Worm (Caenorhabditis elegans) whole organism, L3 larva: ENCODE results near the gene tbb-6.

ENCODE experiments used
- R02D3.7 ChIP-seq: fragments of 150-350 bp; optimal IDR thresholded peaks from 2 replicates; lab custom pipeline; 2014; ENCODE audit warnings: missing biosample characterization, missing genetic modification characterization
- ZK546.5 ChIP-seq: sonication (generic microtip); optimal IDR thresholded peaks from 2 replicates; lab custom pipeline; 2017; ENCODE audit warnings: missing biosample characterization, missing genetic modification characterization
- aly-2 ChIP-seq: fragments of 150-350 bp; optimal IDR thresholded peaks from 2 replicates; lab custom pipeline; 2014; ENCODE audit warnings: missing biosample characterization, missing genetic modification characterization
- ceh-82 ChIP-seq: fragments of 150-350 bp; optimal IDR thresholded peaks from 2 replicates; lab custom pipeline; 2014; ENCODE audit warnings: missing biosample characterization, missing genetic modification characterization
- daf-12 ChIP-seq: fragments of 150-350 bp; optimal IDR thresholded peaks from 2 replicates; lab custom pipeline; 2014; ENCODE audit warnings: missing biosample characterization, missing genetic modification reagents, missing genetic modification characterization
- egl-27 ChIP-seq: sonication (generic microtip); optimal IDR thresholded peaks from 4 replicates; lab custom pipeline; 2017; ENCODE audit warnings: missing biosample characterization, missing genetic modification reagents, missing genetic modification characterization
- egl-5 ChIP-seq: fragments of 150-350 bp; optimal IDR thresholded peaks from 2 replicates; lab custom pipeline; 2017; ENCODE audit warnings: missing biosample characterization, missing genetic modification reagents, missing genetic modification characterization, inconsistent platforms
- lin-15B ChIP-seq: fragments of 150-350 bp; optimal IDR thresholded peaks from 2 replicates; lab custom pipeline; 2014; ENCODE audit warnings: missing biosample characterization, missing genetic modification characterization
- lin-39 ChIP-seq: fragments of 150-350 bp; optimal IDR thresholded peaks from 2 replicates; lab custom pipeline; 2018; ENCODE audit warnings: missing biosample characterization, missing genetic modification reagents, missing genetic modification characterization
- mdl-1 ChIP-seq: fragments of 150-350 bp; optimal IDR thresholded peaks from 2 replicates; lab custom pipeline; 2014; ENCODE audit warnings: missing biosample characterization, missing genetic modification characterization
- nhr-43 ChIP-seq: sonication (generic microtip); optimal IDR thresholded peaks from 2 replicates; lab custom pipeline; 2016; ENCODE audit warnings: mild to moderate bottlenecking, missing genetic modification characterization, missing compliant biosample characterization; ENCODE audit not compliant: poor library complexity, severe bottlenecking
- ztf-4 ChIP-seq: fragments of 150-350 bp; optimal IDR thresholded peaks from 2 replicates; lab custom pipeline; 2014; ENCODE audit warnings: missing biosample characterization, missing genetic modification characterization

ce11 chrV:12303453-12304077 lies 42.2 kb downstream of the tbb-6 start:
- TF ChIP-seq lin-15B (tag; lab: Kevin White, UChicago), result peak; percentile 35
- peak; percentile 94 for TF ChIP-seq ceh-82
- TF ChIP-seq R02D3.7, result peak; percentile 69
- TF ChIP-seq aly-2 (tag; lab: Kevin White, UChicago), result peak; percentile 82
- no peak for TF ChIP-seq daf-12
- TF ChIP-seq ZK546.5, result peak; percentile 7
- TF ChIP-seq egl-5 (tag; lab: Kevin White, UChicago), result peak; percentile 58
- peak; percentile 89 for TF ChIP-seq lin-39 (tag; lab: Kevin White, UChicago)
- TF ChIP-seq mdl-1 (tag; lab: Kevin White, UChicago), result no peak
- peak; percentile 1 for TF ChIP-seq egl-27 (tag; lab: Kevin White, UChicago)
- peak; percentile 97 for TF ChIP-seq nhr-43
- peak; percentile 71 for TF ChIP-seq ztf-4 (tag; lab: Kevin White, UChicago)
